Fruit fly (Drosophila melanogaster) whole organism, embryonic: ENCODE results near the gene Polr3I.

Source experiments
- BtbVII ChIP-seq: fragments of 200-800 bp; sonication (Bioruptor generic); optimal IDR thresholded peaks from 3 replicates; lab custom pipeline; 2017; ENCODE audit warnings: missing biosample characterization, mild to moderate bottlenecking, missing genetic modification characterization
- Bteb2 ChIP-seq: fragments of 200-800 bp; sonication (Bioruptor generic); optimal IDR thresholded peaks from 2 replicates; lab custom pipeline; 2016; ENCODE audit warnings: missing biosample characterization, missing genetic modification characterization
- CG11456 ChIP-seq: fragments of 200-800 bp; sonication (Bioruptor generic); IDR thresholded peaks from 3 replicates; pipeline ENCODE4 v1.3.6; 2022; ENCODE audit warnings: missing biosample characterization, missing genetic modification characterization
- CG12236 ChIP-seq: fragments of 200-800 bp; sonication (Bioruptor generic); optimal IDR thresholded peaks from 2 replicates; lab custom pipeline; 2016; ENCODE audit warnings: missing biosample characterization, missing genetic modification characterization
- CG13296 ChIP-seq: fragments of 200-800 bp; sonication (Bioruptor generic); optimal IDR thresholded peaks from 3 replicates; lab custom pipeline; 2018; ENCODE audit warnings: missing biosample characterization, mild to moderate bottlenecking, missing genetic modification characterization
- CG13775 ChIP-seq: fragments of 200-800 bp; sonication (Bioruptor generic); optimal IDR thresholded peaks from 3 replicates; lab custom pipeline; 2017; ENCODE audit warnings: missing biosample characterization, mild to moderate bottlenecking, missing genetic modification characterization
- CG13894 ChIP-seq: fragments of 200-800 bp; sonication (Bioruptor generic); optimal IDR thresholded peaks from 3 replicates; lab custom pipeline; 2018; ENCODE audit warnings: missing biosample characterization, mild to moderate bottlenecking, missing genetic modification characterization, moderate library complexity
- CG15073 ChIP-seq: fragments of 200-800 bp; sonication (Bioruptor generic); optimal IDR thresholded peaks from 2 replicates; lab custom pipeline; 2016; ENCODE audit warnings: missing biosample characterization, missing genetic modification characterization
- CG1602 ChIP-seq: fragments of 200-800 bp; sonication (Bioruptor generic); optimal IDR thresholded peaks from 3 replicates; lab custom pipeline; 2016; ENCODE audit warnings: missing biosample characterization, missing genetic modification characterization
- CG17568 ChIP-seq: fragments of 200-800 bp; sonication (Bioruptor generic); optimal IDR thresholded peaks from 2 replicates; lab custom pipeline; 2018; ENCODE audit warnings: missing biosample characterization, mild to moderate bottlenecking, missing genetic modification characterization, moderate library complexity
- CG2129 ChIP-seq: fragments of 200-800 bp; sonication (Bioruptor generic); IDR thresholded peaks from 2 replicates; pipeline ENCODE4 v1.3.6; 2022; ENCODE audit warnings: missing biosample characterization, missing genetic modification characterization; ENCODE audit not compliant: partially characterized antibody
- CG2712 ChIP-seq: fragments of 200-800 bp; optimal IDR thresholded peaks from 3 replicates; lab custom pipeline; 2019; ENCODE audit warnings: missing biosample characterization, mild to moderate bottlenecking, missing genetic modification characterization, moderate library complexity
- CG2889 ChIP-seq: fragments of 200-800 bp; sonication (Bioruptor generic); IDR thresholded peaks from 3 replicates; pipeline ENCODE4 v1.3.6; 2022; ENCODE audit warnings: missing biosample characterization, missing genetic modification characterization
- CG31388 ChIP-seq: fragments of 200-800 bp; sonication (Bioruptor generic); optimal IDR thresholded peaks from 2 replicates; lab custom pipeline; 2016; ENCODE audit warnings: missing biosample characterization, missing genetic modification characterization
- CG32532 ChIP-seq: fragments of 200-800 bp; sonication (Bioruptor generic); IDR thresholded peaks from 2 replicates; pipeline ENCODE4 v1.3.6; 2022; ENCODE audit warnings: missing biosample characterization, missing genetic modification characterization
- CG6254 ChIP-seq: fragments of 200-800 bp; sonication (Bioruptor generic); optimal IDR thresholded peaks from 3 replicates; lab custom pipeline; 2017; ENCODE audit warnings: mild to moderate bottlenecking, missing biosample characterization, missing genetic modification reagents, missing genetic modification characterization
- CG7556 ChIP-seq: fragments of 200-800 bp; sonication (Bioruptor generic); optimal IDR thresholded peaks from 2 replicates; lab custom pipeline; 2017; ENCODE audit warnings: missing biosample characterization, mild to moderate bottlenecking, missing genetic modification characterization
- CG7963 ChIP-seq: fragments of 200-800 bp; sonication (Bioruptor generic); IDR thresholded peaks from 3 replicates; pipeline ENCODE4 v1.3.6; 2022; ENCODE audit warnings: missing biosample characterization, missing genetic modification characterization; ENCODE audit not compliant: partially characterized antibody
- CG8359 ChIP-seq: fragments of 200-800 bp; sonication (Bioruptor generic); optimal IDR thresholded peaks from 2 replicates; lab custom pipeline; 2017; ENCODE audit warnings: missing biosample characterization, mild to moderate bottlenecking, missing genetic modification characterization, borderline replicate concordance
- CG8388 ChIP-seq: fragments of 200-800 bp; sonication (Bioruptor generic); optimal IDR thresholded peaks from 2 replicates; lab custom pipeline; 2019; ENCODE audit warnings: missing biosample characterization, mild to moderate bottlenecking, missing genetic modification characterization, moderate library complexity
- CoRest ChIP-seq: fragments of 200-800 bp; sonication (Bioruptor generic); optimal IDR thresholded peaks from 3 replicates; lab custom pipeline; 2018; ENCODE audit warnings: missing biosample characterization, mild to moderate bottlenecking, missing genetic modification characterization, moderate library complexity
- Dp ChIP-seq: fragments of 200-800 bp; sonication (Bioruptor generic); optimal IDR thresholded peaks from 2 replicates; lab custom pipeline; 2018; ENCODE audit warnings: missing biosample characterization, mild to moderate bottlenecking, missing genetic modification characterization, moderate library complexity
- Fer3 ChIP-seq: fragments of 200-800 bp; sonication (Bioruptor generic); optimal IDR thresholded peaks from 2 replicates; lab custom pipeline; 2018; ENCODE audit warnings: missing biosample characterization, mild to moderate bottlenecking, missing genetic modification characterization, moderate library complexity
- H15 ChIP-seq: fragments of 200-800 bp; sonication (Bioruptor generic); IDR thresholded peaks from 3 replicates; pipeline ENCODE4 v1.3.6; 2022; ENCODE audit warnings: missing biosample characterization, missing genetic modification characterization
- Hey ChIP-seq: fragments of 200-800 bp; sonication (Bioruptor generic); optimal IDR thresholded peaks from 3 replicates; lab custom pipeline; 2018; ENCODE audit warnings: missing biosample characterization, mild to moderate bottlenecking, missing genetic modification characterization
- Jarid2 ChIP-seq: fragments of 200-800 bp; sonication (Bioruptor generic); optimal IDR thresholded peaks from 3 replicates; lab custom pipeline; 2017; ENCODE audit warnings: mild to moderate bottlenecking, missing biosample characterization, missing genetic modification reagents, missing genetic modification characterization
- Med ChIP-seq: fragments of 200-800 bp; sonication (Bioruptor generic); peaks from one replicate; lab custom pipeline; 2016; ENCODE audit warnings: missing biosample characterization, missing genetic modification characterization, mild to moderate bottlenecking, inconsistent platforms, moderate library complexity
- Sry-δ ChIP-seq: fragments of 200-800 bp; sonication (Bioruptor generic); optimal IDR thresholded peaks from 2 replicates; lab custom pipeline; 2016; ENCODE audit warnings: missing biosample characterization, missing genetic modification characterization
- Taf1 ChIP-seq: fragments of 200-800 bp; sonication (Bioruptor generic); IDR thresholded peaks from 2 replicates; pipeline ENCODE4 v1.3.6; 2022; ENCODE audit warnings: missing biosample characterization, missing genetic modification characterization
- Tbp ChIP-seq: fragments of >200 bp; optimal IDR thresholded peaks from 2 replicates; lab custom pipeline; 2018; ENCODE audit warnings: missing biosample characterization, missing genetic modification characterization
- ara ChIP-seq: fragments of 200-800 bp; sonication (Bioruptor generic); IDR thresholded peaks from 2 replicates; pipeline ENCODE4 v1.3.6; 2022; ENCODE audit warnings: missing biosample characterization, missing genetic modification characterization
- chinmo ChIP-seq: fragments of 200-800 bp; sonication (Bioruptor generic); IDR thresholded peaks from 4 replicates; pipeline ENCODE4 v1.3.6; 2022; ENCODE audit warnings: missing biosample characterization, missing genetic modification characterization; ENCODE audit not compliant: partially characterized antibody
- crp ChIP-seq, 2 experiments: fragments of 200-800 bp; sonication (Bioruptor generic); optimal IDR thresholded peaks; 2 replicates in 1 of 2; 3 replicates in 1 of 2; lab custom pipeline; 2017; ENCODE audit warnings: missing biosample characterization in 2 of 2, missing genetic modification characterization in 2 of 2, mild to moderate bottlenecking in 1 of 2, moderate library complexity in 1 of 2
- exex ChIP-seq: fragments of 200-800 bp; sonication (Bioruptor generic); optimal IDR thresholded peaks from 4 replicates; lab custom pipeline; 2018; ENCODE audit warnings: missing biosample characterization, mild to moderate bottlenecking, missing genetic modification characterization, moderate library complexity
- fd96Cb ChIP-seq: fragments of 200-800 bp; sonication (Bioruptor generic); optimal IDR thresholded peaks from 2 replicates; lab custom pipeline; 2018; ENCODE audit warnings: missing biosample characterization, mild to moderate bottlenecking, missing genetic modification characterization, moderate library complexity
- hb ChIP-seq: fragments of 200-800 bp; sonication (Bioruptor generic); IDR thresholded peaks from 3 replicates; pipeline ENCODE4 v1.3.6; 2022; ENCODE audit warnings: missing biosample characterization, missing genetic modification characterization; ENCODE audit not compliant: partially characterized antibody
- klu ChIP-seq: fragments of 200-800 bp; sonication (Bioruptor generic); IDR thresholded peaks from 2 replicates; pipeline ENCODE4 v1.3.6; 2022; ENCODE audit warnings: missing biosample characterization, missing genetic modification characterization
- lmd ChIP-seq: fragments of 200-800 bp; sonication (Bioruptor generic); IDR thresholded peaks from 2 replicates; pipeline ENCODE4 v1.3.6; 2022; ENCODE audit warnings: missing biosample characterization, missing genetic modification characterization
- lola ChIP-seq, 3 experiments: fragments of >200 bp in 2 of 3; fragments of 200-800 bp in 1 of 3; sonication (Bioruptor generic) in 1 of 3; optimal IDR thresholded peaks; 2 replicates each; lab custom pipeline; 2017 to 2019; ENCODE audit warnings: missing biosample characterization in 3 of 3, missing genetic modification characterization in 3 of 3, mild to moderate bottlenecking in 1 of 3, moderate library complexity in 1 of 3
- nom ChIP-seq: fragments of 200-800 bp; sonication (Bioruptor generic); optimal IDR thresholded peaks from 2 replicates; lab custom pipeline; 2017; ENCODE audit warnings: missing biosample characterization, missing genetic modification characterization, mild to moderate bottlenecking, moderate library complexity, missing genetic modification reagents
- onecut ChIP-seq: fragments of 200-800 bp; sonication (Bioruptor generic); IDR thresholded peaks from 2 replicates; pipeline ENCODE4 v1.3.6; 2022; ENCODE audit warnings: missing biosample characterization, missing genetic modification characterization
- pzg ChIP-seq: fragments of 200-800 bp; sonication (Bioruptor generic); optimal IDR thresholded peaks from 3 replicates; lab custom pipeline; 2018; ENCODE audit warnings: missing biosample characterization, mild to moderate bottlenecking, missing genetic modification characterization, moderate library complexity
- shn ChIP-seq: fragments of 200-800 bp; sonication (Bioruptor generic); optimal IDR thresholded peaks from 3 replicates; lab custom pipeline; 2016; ENCODE audit warnings: missing biosample characterization, missing genetic modification characterization
- sob ChIP-seq: fragments of 200-800 bp; sonication (Bioruptor generic); IDR thresholded peaks from 2 replicates; pipeline ENCODE4 v1.3.6; 2022; ENCODE audit warnings: missing biosample characterization, missing genetic modification characterization
- unpg ChIP-seq: fragments of 200-800 bp; sonication (Bioruptor generic); optimal IDR thresholded peaks from 3 replicates; lab custom pipeline; 2018; ENCODE audit warnings: missing biosample characterization, mild to moderate bottlenecking, missing genetic modification characterization, moderate library complexity
- vnd ChIP-seq: fragments of 200-800 bp; sonication (Bioruptor generic); IDR thresholded peaks from 3 replicates; pipeline ENCODE4 v1.3.6; 2022; ENCODE audit warnings: missing biosample characterization, missing genetic modification characterization; ENCODE audit not compliant: partially characterized antibody
- zfh2 ChIP-seq: fragments of 200-800 bp; sonication (Bioruptor generic); optimal IDR thresholded peaks from 2 replicates; lab custom pipeline; 2016; ENCODE audit warnings: missing biosample characterization, missing genetic modification characterization

Polr3I gene

dm6 chrX:16926726-16927125 lies 42.3 kb downstream of the Polr3I start:
- TF ChIP-seq Med (GFP tag; lab: Kevin White, UChicago) (peak; percentile 40), shn (no peak), CG8388 (GFP tag; lab: Kevin White, UChicago) (peak; percentile 45), CG11456 (GFP tag; lab: Robert Waterston, UW) (no peak), ara (no peak), Dp (no peak), Tbp (no peak), exex (tag; lab: Kevin White, UChicago) (peak; percentile 50), BtbVII (GFP tag; lab: Kevin White, UChicago) (no peak), hb (GFP tag; lab: Robert Waterston, UW) (no peak), sob (no peak), chinmo (GFP tag; lab: Robert Waterston, UW) (0 out of 4 replicates have a peak, but pooled peaks have one; percentile 54), CG15073 (GFP tag; lab: Kevin White, UChicago) (no peak), CG13894 (tag; lab: Kevin White, UChicago) (peak; percentile 77), CG2712 (tag; lab: Kevin White, UChicago) (no peak), CG1602 (GFP tag; lab: Kevin White, UChicago) (no peak)

- peak; percentile 60; the same call in 2 of the 3 replicates for TF ChIP-seq H15 (GFP tag; lab: Robert Waterston, UW)
- TF ChIP-seq klu: 0 out of 2 replicates have a peak, but pooled peaks have one; percentile 18
- no peak for TF ChIP-seq zfh2 (GFP tag; lab: Kevin White, UChicago)
- peak; percentile 68 for TF ChIP-seq fd96Cb (tag; lab: Kevin White, UChicago)
- TF ChIP-seq Sry-δ (GFP tag; lab: Kevin White, UChicago): no peak
- no peak for TF ChIP-seq Hey (tag; lab: Kevin White, UChicago)
- no peak for TF ChIP-seq crp (GFP tag; optimal IDR thresholded peaks at IDR 0.05; lab: Kevin White, UChicago)
- TF ChIP-seq lmd (GFP tag; lab: Robert Waterston, UW): peak; percentile 73
- TF ChIP-seq Jarid2: peak; percentile 26
- TF ChIP-seq Taf1 (GFP tag; lab: Robert Waterston, UW): peak; percentile 9; the same call in 1 of the 2 replicates
- peak; percentile 56 for TF ChIP-seq nom
- peak; percentile 48 for TF ChIP-seq CoRest (tag; lab: Kevin White, UChicago)
- TF ChIP-seq CG12236 (GFP tag; lab: Kevin White, UChicago): no peak
- TF ChIP-seq CG17568 (GFP tag; lab: Kevin White, UChicago): peak; percentile 34
- peak; percentile 36 for TF ChIP-seq CG13296 (GFP tag; lab: Kevin White, UChicago)
- TF ChIP-seq CG13894 (tag; lab: Kevin White, UChicago): peak; percentile 36
- TF ChIP-seq CG13775: peak; percentile 50
- TF ChIP-seq CG32532: peak; percentile 78
- peak; percentile 73 for TF ChIP-seq Fer3
- peak; percentile 72 for TF ChIP-seq CG7556 (GFP tag; lab: Kevin White, UChicago)
- peak; percentile 18; the same call in 1 of the 3 replicates for TF ChIP-seq CG2889
- TF ChIP-seq CG8359: peak; percentile 14
- TF ChIP-seq lola (GFP tag; optimal IDR thresholded peaks at IDR 0.05; lab: Kevin White, UChicago): peak in 1 of 3 experiments; percentile 25
- peak; percentile 54 for TF ChIP-seq CG6254
- TF ChIP-seq pzg (GFP tag; lab: Kevin White, UChicago): no peak
- TF ChIP-seq CG31388 (GFP tag; lab: Kevin White, UChicago): no peak
- TF ChIP-seq CG7963 (GFP tag; lab: Robert Waterston, UW): no peak
- no peak for TF ChIP-seq CG2129 (GFP tag; lab: Robert Waterston, UW)
- TF ChIP-seq Bteb2: no peak
- peak; percentile 35 for TF ChIP-seq onecut (GFP tag; lab: Robert Waterston, UW)
- no peak for TF ChIP-seq vnd (GFP tag; lab: Robert Waterston, UW)
- peak; percentile 67 for TF ChIP-seq unpg (GFP tag; lab: Kevin White, UChicago)
These were observed 46.3 kb downstream of the Polr3I start for dm6 chrX:16930465-16931286.
